Fruit fly (Drosophila melanogaster) whole organism, embryonic: Measurements from ENCODE around the gene CG9130.

Experiments used
- Bgb ChIP-seq: fragments of 200-800 bp; sonication (Bioruptor generic); IDR thresholded peaks from 2 replicates; pipeline ENCODE4 v1.3.6; 2022; ENCODE audit warnings: missing biosample characterization, missing genetic modification characterization; ENCODE audit not compliant: partially characterized antibody
- CG1024 ChIP-seq: fragments of 200-800 bp; sonication (Bioruptor generic); IDR thresholded peaks from 2 replicates; pipeline ENCODE4 v1.3.6; 2022; ENCODE audit warnings: missing biosample characterization, missing genetic modification characterization
- CG12391 ChIP-seq: fragments of 200-800 bp; sonication (Bioruptor generic); optimal IDR thresholded peaks from 3 replicates; lab custom pipeline; 2018; ENCODE audit warnings: missing biosample characterization, mild to moderate bottlenecking, missing genetic modification characterization, moderate library complexity
- CG12769 ChIP-seq: fragments of 200-800 bp; sonication (Bioruptor generic); optimal IDR thresholded peaks from 2 replicates; lab custom pipeline; 2019; ENCODE audit warnings: missing biosample characterization, mild to moderate bottlenecking, missing genetic modification characterization, moderate library complexity
- CG17359 ChIP-seq: fragments of 200-800 bp; sonication (Bioruptor generic); optimal IDR thresholded peaks from 3 replicates; lab custom pipeline; 2018; ENCODE audit warnings: missing biosample characterization, mild to moderate bottlenecking, missing genetic modification characterization, moderate library complexity
- CG17385 ChIP-seq: fragments of 200-800 bp; sonication (Bioruptor generic); optimal IDR thresholded peaks from 3 replicates; lab custom pipeline; 2018; ENCODE audit warnings: missing biosample characterization, mild to moderate bottlenecking, missing genetic modification characterization
- CG3163 ChIP-seq: fragments of 200-800 bp; sonication (Bioruptor generic); optimal IDR thresholded peaks from 3 replicates; lab custom pipeline; 2016; ENCODE audit warnings: missing biosample characterization, missing genetic modification characterization
- CG4617 ChIP-seq: fragments of 200-800 bp; sonication (Bioruptor generic); optimal IDR thresholded peaks from 3 replicates; lab custom pipeline; 2016; ENCODE audit warnings: missing biosample characterization, missing genetic modification characterization, borderline replicate concordance
- CG6654 ChIP-seq: fragments of 200-800 bp; sonication (Bioruptor generic); optimal IDR thresholded peaks from 2 replicates; lab custom pipeline; 2017; ENCODE audit warnings: missing biosample characterization, mild to moderate bottlenecking, missing genetic modification characterization
- CG7839 ChIP-seq: fragments of 200-800 bp; sonication (Bioruptor generic); optimal IDR thresholded peaks from 3 replicates; lab custom pipeline; 2018; ENCODE audit warnings: missing biosample characterization, mild to moderate bottlenecking, missing genetic modification characterization, moderate library complexity
- CG8478 ChIP-seq: fragments of >200 bp; optimal IDR thresholded peaks from 2 replicates; lab custom pipeline; 2018
- Chrac-16 ChIP-seq: fragments of 200-800 bp; sonication (Bioruptor generic); optimal IDR thresholded peaks from 3 replicates; lab custom pipeline; 2016; ENCODE audit warnings: missing biosample characterization, missing genetic modification characterization
- D19A ChIP-seq: fragments of 200-800 bp; optimal IDR thresholded peaks from 3 replicates; lab custom pipeline; 2019; ENCODE audit warnings: missing biosample characterization, mild to moderate bottlenecking, missing genetic modification characterization, moderate library complexity
- Deaf1 ChIP-seq: fragments of 200-800 bp; optimal IDR thresholded peaks from 3 replicates; lab custom pipeline; 2019; ENCODE audit warnings: missing biosample characterization, mild to moderate bottlenecking, missing genetic modification characterization, moderate library complexity
- Dek ChIP-seq: fragments of 200-800 bp; sonication (Bioruptor generic); optimal IDR thresholded peaks from 3 replicates; lab custom pipeline; 2019; ENCODE audit warnings: missing biosample characterization, mild to moderate bottlenecking, missing genetic modification characterization, moderate library complexity
- Hand ChIP-seq: fragments of 200-800 bp; sonication (Bioruptor generic); optimal IDR thresholded peaks from 2 replicates; lab custom pipeline; 2017; ENCODE audit warnings: mild to moderate bottlenecking, missing biosample characterization, missing genetic modification reagents, missing genetic modification characterization
- Hr78 ChIP-seq, 2 experiments: fragments of 200-800 bp in 1 of 2; fragments of >200 bp in 1 of 2; sonication (Bioruptor generic) in 1 of 2; optimal IDR thresholded peaks; 2 replicates each; lab custom pipeline; 2017 to 2019; ENCODE audit warnings: missing biosample characterization in 2 of 2, missing genetic modification characterization in 2 of 2, mild to moderate bottlenecking in 1 of 2, moderate library complexity in 1 of 2
- Jarid2 ChIP-seq: fragments of 200-800 bp; sonication (Bioruptor generic); optimal IDR thresholded peaks from 3 replicates; lab custom pipeline; 2017; ENCODE audit warnings: mild to moderate bottlenecking, missing biosample characterization, missing genetic modification reagents, missing genetic modification characterization
- Mad ChIP-seq: fragments of 200-800 bp; sonication (Bioruptor generic); optimal IDR thresholded peaks from 2 replicates; lab custom pipeline; 2016; ENCODE audit warnings: missing biosample characterization, missing genetic modification characterization
- Meics ChIP-seq: fragments of 200-800 bp; sonication (Bioruptor generic); optimal IDR thresholded peaks from 2 replicates; lab custom pipeline; 2017; ENCODE audit warnings: missing biosample characterization, mild to moderate bottlenecking, missing genetic modification characterization
- Opbp ChIP-seq: fragments of 200-800 bp; sonication (Bioruptor generic); IDR thresholded peaks from 3 replicates; pipeline ENCODE4 v1.3.6; 2022; ENCODE audit warnings: missing biosample characterization, missing genetic modification characterization; ENCODE audit not compliant: partially characterized antibody
- Sin3A ChIP-seq: fragments of >200 bp; optimal IDR thresholded peaks from 2 replicates; lab custom pipeline; 2018
- Taf1 ChIP-seq: fragments of 200-800 bp; sonication (Bioruptor generic); IDR thresholded peaks from 2 replicates; pipeline ENCODE4 v1.3.6; 2022; ENCODE audit warnings: missing biosample characterization, missing genetic modification characterization
- Trl ChIP-seq, 3 experiments: fragments of >200 bp in 2 of 3; fragments of 200-800 bp in 1 of 3; sonication (Bioruptor generic) in 1 of 3; optimal IDR thresholded peaks; 2 replicates in 1 of 3; 3 replicates in 2 of 3; lab custom pipeline; 2016 to 2017; ENCODE audit warnings: missing biosample characterization in 1 of 3, missing genetic modification characterization in 1 of 3
- ab ChIP-seq: fragments of 200-800 bp; sonication (Bioruptor generic); optimal IDR thresholded peaks from 2 replicates; lab custom pipeline; 2016; ENCODE audit warnings: missing biosample characterization, missing genetic modification characterization
- bbx ChIP-seq: fragments of 200-800 bp; sonication (Bioruptor generic); IDR thresholded peaks from 2 replicates; pipeline ENCODE4 v1.3.6; 2022; ENCODE audit warnings: missing biosample characterization, missing genetic modification characterization; ENCODE audit not compliant: partially characterized antibody
- bcd ChIP-seq: fragments of 200-800 bp; sonication (Bioruptor generic); optimal IDR thresholded peaks from 2 replicates; lab custom pipeline; 2017; ENCODE audit warnings: missing biosample characterization, mild to moderate bottlenecking, missing genetic modification characterization
- btn ChIP-seq: fragments of 200-800 bp; sonication (Bioruptor generic); optimal IDR thresholded peaks from 2 replicates; lab custom pipeline; 2016; ENCODE audit warnings: missing biosample characterization, missing genetic modification characterization
- chinmo ChIP-seq: fragments of 200-800 bp; sonication (Bioruptor generic); IDR thresholded peaks from 4 replicates; pipeline ENCODE4 v1.3.6; 2022; ENCODE audit warnings: missing biosample characterization, missing genetic modification characterization; ENCODE audit not compliant: partially characterized antibody
- ci ChIP-seq: fragments of 200-800 bp; sonication (Bioruptor generic); IDR thresholded peaks from 3 replicates; pipeline ENCODE4 v1.3.6; 2022; ENCODE audit warnings: missing biosample characterization, missing genetic modification characterization
- exex ChIP-seq: fragments of 200-800 bp; sonication (Bioruptor generic); optimal IDR thresholded peaks from 4 replicates; lab custom pipeline; 2018; ENCODE audit warnings: missing biosample characterization, mild to moderate bottlenecking, missing genetic modification characterization, moderate library complexity
- fd96Cb ChIP-seq: fragments of 200-800 bp; sonication (Bioruptor generic); optimal IDR thresholded peaks from 2 replicates; lab custom pipeline; 2018; ENCODE audit warnings: missing biosample characterization, mild to moderate bottlenecking, missing genetic modification characterization, moderate library complexity
- gce ChIP-seq: fragments of 200-800 bp; sonication (Bioruptor generic); IDR thresholded peaks from 3 replicates; pipeline ENCODE4 v1.3.6; 2022; ENCODE audit warnings: missing biosample characterization, missing genetic modification characterization
- gro ChIP-seq: fragments of 200-800 bp; sonication (Bioruptor generic); optimal IDR thresholded peaks from 2 replicates; lab custom pipeline; 2016; ENCODE audit warnings: missing biosample characterization, missing genetic modification characterization
- hkb ChIP-seq, 2 experiments: fragments of 200-800 bp in 1 of 2; fragments of >200 bp in 1 of 2; sonication (Bioruptor generic) in 1 of 2; IDR thresholded peaks in 1 of 2; optimal IDR thresholded peaks in 1 of 2; 2 replicates each; pipeline versions ENCODE4 v1.3.6 to Lab custom; 2017 to 2022; ENCODE audit warnings: missing biosample characterization in 1 of 2, missing genetic modification characterization in 1 of 2
- nerfin-2 ChIP-seq: fragments of 200-800 bp; sonication (Bioruptor generic); IDR thresholded peaks from 2 replicates; pipeline ENCODE4 v1.3.6; 2022; ENCODE audit warnings: missing biosample characterization, missing genetic modification characterization; ENCODE audit not compliant: partially characterized antibody
- pros ChIP-seq: fragments of 200-800 bp; sonication (Bioruptor generic); optimal IDR thresholded peaks from 3 replicates; lab custom pipeline; 2019; ENCODE audit warnings: missing biosample characterization, mild to moderate bottlenecking, missing genetic modification characterization, moderate library complexity
- rib ChIP-seq: fragments of 200-800 bp; sonication (Bioruptor generic); IDR thresholded peaks from 2 replicates; pipeline ENCODE4 v1.3.6; 2022; ENCODE audit warnings: missing biosample characterization, missing genetic modification characterization
- ro ChIP-seq: fragments of 200-800 bp; sonication (Bioruptor generic); IDR thresholded peaks from 2 replicates; pipeline ENCODE4 v1.3.6; 2022; ENCODE audit warnings: missing biosample characterization, missing genetic modification characterization
- sna ChIP-seq: fragments of 200-800 bp; sonication (Bioruptor generic); IDR thresholded peaks from 2 replicates; pipeline ENCODE4 v1.3.6; 2022; ENCODE audit warnings: missing biosample characterization, missing genetic modification characterization; ENCODE audit not compliant: partially characterized antibody
- stc ChIP-seq: fragments of 200-800 bp; sonication (Bioruptor generic); IDR thresholded peaks from 2 replicates; pipeline ENCODE4 v1.3.6; 2022; ENCODE audit warnings: missing biosample characterization, missing genetic modification characterization
- unc-4 ChIP-seq: fragments of 200-800 bp; sonication (Bioruptor generic); IDR thresholded peaks from 2 replicates; pipeline ENCODE4 v1.3.6; 2022; ENCODE audit warnings: missing biosample characterization, missing genetic modification characterization; ENCODE audit not compliant: partially characterized antibody
- vvl ChIP-seq: fragments of 200-800 bp; sonication (Bioruptor generic); IDR thresholded peaks from 2 replicates; pipeline ENCODE4 v1.3.6; 2022; ENCODE audit warnings: missing biosample characterization, missing genetic modification characterization

Gene CG9130

DNA sequence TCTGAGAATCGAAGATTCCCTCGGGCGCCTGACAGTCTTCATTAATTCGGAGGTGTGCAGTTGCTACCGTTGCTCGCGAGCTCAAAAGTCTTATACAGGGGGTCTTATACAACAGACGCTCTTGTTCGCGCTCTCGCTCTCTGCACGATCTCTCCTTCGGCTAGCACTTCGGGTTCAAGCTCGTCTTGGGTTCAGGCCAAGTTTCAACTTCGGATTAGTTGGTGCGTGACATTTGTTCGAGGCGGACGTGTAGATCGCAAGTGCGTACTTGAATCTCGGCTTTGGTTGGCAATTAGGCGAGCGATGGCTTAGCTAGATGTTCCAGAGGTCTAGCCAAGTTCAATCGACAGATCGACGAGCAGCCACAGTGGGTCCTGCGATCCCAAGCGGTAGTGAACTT, 43.6 kb upstream of the CG9130 start (continued):
- TF ChIP-seq CG12769 (tag; lab: Kevin White, UChicago) (peak; percentile 64), Hr78 (GFP tag; optimal IDR thresholded peaks at IDR 0.05; lab: Kevin White, UChicago) (peak in 1 of 2 experiments; percentile 65), CG12391 (no peak), CG6654 (GFP tag; lab: Kevin White, UChicago) (no peak), fd96Cb (tag; lab: Kevin White, UChicago) (no peak), CG8478 (lab: Kevin White, UChicago) (peak; percentile 13), Trl (optimal IDR thresholded peaks at IDR 0.05; lab: Kevin White, UChicago) (peak; percentile 57 to 59), Trl (GFP tag; optimal IDR thresholded peaks at IDR 0.05; lab: Kevin White, UChicago) (no peak), ci (GFP tag; lab: Robert Waterston, UW) (peak; percentile 52; the same call in 1 of the 3 replicates), Meics (GFP tag; lab: Kevin White, UChicago) (no peak), Deaf1 (tag; lab: Kevin White, UChicago) (peak; percentile 98), CG1024 (GFP tag; lab: Robert Waterston, UW) (no peak), D19A (no peak), chinmo (GFP tag; lab: Robert Waterston, UW) (peak; percentile 77; the same call in 2 of the 4 replicates), Opbp (0 out of 3 replicates have a peak, but pooled peaks have one; percentile 48), ro (GFP tag; lab: Robert Waterston, UW) (no peak), Jarid2 (GFP tag; lab: Kevin White, UChicago) (peak; percentile 84), bcd (peak; percentile 28), CG17385 (no peak), nerfin-2 (GFP tag; lab: Robert Waterston, UW) (no peak), bbx (0 out of 2 replicates have a peak, but pooled peaks have one; percentile 25), stc (GFP tag; lab: Robert Waterston, UW) (no peak), gro (GFP tag; lab: Kevin White, UChicago) (no peak), vvl (peak; percentile 41; the same call in 1 of the 2 replicates), sna (GFP tag; lab: Robert Waterston, UW) (no peak), ab (GFP tag; lab: Kevin White, UChicago) (no peak), CG17359 (tag; lab: Kevin White, UChicago) (no peak), pros (peak; percentile 28), CG3163 (no peak), gce (GFP tag; lab: Robert Waterston, UW) (no peak), rib (GFP tag; lab: Robert Waterston, UW) (no peak), Chrac-16 (GFP tag; lab: Kevin White, UChicago) (no peak), Dek (tag; lab: Kevin White, UChicago) (no peak), Taf1 (GFP tag; lab: Robert Waterston, UW) (no peak), Sin3A (lab: Kevin White, UChicago) (no peak), unc-4 (GFP tag; lab: Robert Waterston, UW) (0 out of 2 replicates have a peak, but pooled peaks have one; percentile 32), btn (GFP tag; lab: Kevin White, UChicago) (no peak), Bgb (GFP tag; lab: Robert Waterston, UW) (0 out of 2 replicates have a peak, but pooled peaks have one; percentile 17), CG7839 (tag; lab: Kevin White, UChicago) (no peak)
- TF ChIP-seq, all 482 proteins: peak for 24

DNA sequence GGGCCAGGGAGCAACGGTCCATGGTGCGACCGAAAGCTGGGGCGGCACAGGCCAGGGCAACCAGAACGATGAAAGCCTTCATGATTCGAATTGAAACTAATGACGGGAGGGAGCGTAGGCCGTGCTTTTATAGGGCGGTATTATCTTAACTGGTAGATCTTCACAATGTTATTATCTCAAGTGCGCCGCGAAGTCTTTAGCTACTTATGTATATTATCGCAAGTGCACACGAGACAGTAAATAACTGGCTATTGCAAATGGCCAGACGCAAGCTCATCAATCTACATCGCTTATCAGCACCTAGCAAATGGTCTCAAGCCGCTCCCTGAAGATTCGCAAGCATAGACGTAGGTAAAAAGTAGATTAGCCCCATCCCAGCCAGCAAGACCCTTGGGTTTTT, 40.7 kb upstream of the CG9130 start, which contains the start of gene LysD:
TSS of gene LysD (minus strand) at position 101 of the 400 bp plus-strand sequence.
- TF ChIP-seq Mad (no peak), hkb (optimal IDR thresholded peaks at IDR 0.05; lab: Kevin White, UChicago) (no peak), hkb (GFP tag; IDR thresholded peaks at IDR 0.05; lab: Robert Waterston, UW) (no peak), Hand (GFP tag; lab: Kevin White, UChicago) (no peak), exex (tag; lab: Kevin White, UChicago) (peak; percentile 1), CG4617 (GFP tag; lab: Kevin White, UChicago) (no peak)
